Fruit fly (Drosophila melanogaster) whole organism: Measurements from ENCODE around the gene Zdhhc8.

Source experiments
- CG8478 ChIP-seq: fragments of >200 bp; optimal IDR thresholded peaks from 2 replicates; lab custom pipeline; 2018; ENCODE audit warnings: inconsistent platforms
- Dll ChIP-seq: fragments of >200 bp; optimal IDR thresholded peaks from 2 replicates; lab custom pipeline; 2017
- EcR ChIP-seq, 2 experiments: fragments of >200 bp; optimal IDR thresholded peaks; 2 replicates each; lab custom pipeline; 2017; ENCODE audit warnings: missing biosample characterization in 2 of 2, missing genetic modification characterization in 2 of 2, missing genetic modification reagents in 2 of 2
- pan ChIP-seq: fragments of >200 bp; optimal IDR thresholded peaks from 2 replicates; lab custom pipeline; 2017
- psq ChIP-seq: fragments of >200 bp; optimal IDR thresholded peaks from 2 replicates; lab custom pipeline; 2017
- usp ChIP-seq: fragments of >200 bp; optimal IDR thresholded peaks from 2 replicates; lab custom pipeline; 2017; ENCODE audit warnings: missing biosample characterization, missing genetic modification characterization, mixed read lengths

The Zdhhc8 gene

DNA sequence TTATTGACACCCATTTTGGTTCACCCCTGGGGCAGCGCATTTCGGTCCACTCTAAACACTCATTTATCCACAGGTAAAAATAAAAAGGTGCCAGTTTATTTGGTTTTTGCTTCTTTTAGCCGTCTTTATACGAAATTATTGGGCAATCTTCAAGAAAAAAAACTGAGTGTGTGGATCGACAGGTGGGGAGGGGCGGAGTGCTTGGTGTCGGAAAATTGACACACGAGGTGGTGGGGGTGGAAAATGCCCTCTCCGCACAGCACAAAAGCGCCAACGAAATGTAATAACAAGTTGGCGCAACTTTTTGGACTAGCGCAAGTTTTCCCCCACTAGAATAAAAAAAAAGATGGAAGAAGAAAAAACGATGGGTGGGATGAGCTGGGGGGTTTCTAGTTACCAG is 10.5 kb downstream of the Zdhhc8 start:
- TF ChIP-seq usp (GFP tag; lab: Kevin White, UChicago), result no peak
- TF ChIP-seq Dll (lab: Kevin White, UChicago), result no peak
- TF ChIP-seq CG8478 (lab: Kevin White, UChicago), result no peak
- TF ChIP-seq pan (lab: Kevin White, UChicago), result no peak
- no peak for TF ChIP-seq EcR (GFP tag; optimal IDR thresholded peaks at IDR 0.05; lab: Kevin White, UChicago)
- no peak for TF ChIP-seq psq (lab: Kevin White, UChicago)

DNA sequence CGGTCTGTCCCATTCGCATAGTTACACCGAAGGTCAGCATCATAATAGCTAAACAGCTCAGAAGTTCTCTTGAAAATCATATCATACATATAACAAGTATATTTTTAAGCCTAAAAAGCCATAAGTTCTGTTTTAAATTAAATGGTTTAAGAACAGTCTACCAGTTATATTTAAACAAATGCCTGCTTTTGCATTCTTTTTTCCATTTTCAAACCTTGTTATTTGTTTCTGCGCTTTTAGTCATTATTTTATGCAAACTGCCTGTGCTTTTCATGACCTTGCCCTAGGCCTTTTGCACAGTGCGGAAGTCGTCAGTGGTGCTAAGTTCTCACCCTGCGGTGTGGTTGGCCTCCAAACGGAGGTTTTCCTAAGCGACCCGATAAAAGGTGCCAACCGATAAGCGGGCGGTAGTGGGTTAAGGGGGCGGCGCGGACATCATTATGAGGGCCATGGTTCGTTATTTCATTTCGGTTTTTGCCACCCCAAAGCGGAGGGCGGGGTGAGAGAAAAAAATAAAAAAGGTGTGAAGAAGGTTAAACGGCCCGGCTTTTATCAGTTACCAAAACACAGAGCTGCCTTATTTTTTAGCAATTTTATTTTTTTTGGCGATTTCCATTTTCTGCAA is 11.4 kb downstream of the Zdhhc8 start:
- TF ChIP-seq Dll (lab: Kevin White, UChicago), result no peak
- TF ChIP-seq EcR (GFP tag; optimal IDR thresholded peaks at IDR 0.05; lab: Kevin White, UChicago), result no peak
- no peak for TF ChIP-seq CG8478 (lab: Kevin White, UChicago)
- no peak for TF ChIP-seq pan (lab: Kevin White, UChicago)
- TF ChIP-seq usp (GFP tag; lab: Kevin White, UChicago), result no peak
- TF ChIP-seq psq (lab: Kevin White, UChicago), result no peak

DNA sequence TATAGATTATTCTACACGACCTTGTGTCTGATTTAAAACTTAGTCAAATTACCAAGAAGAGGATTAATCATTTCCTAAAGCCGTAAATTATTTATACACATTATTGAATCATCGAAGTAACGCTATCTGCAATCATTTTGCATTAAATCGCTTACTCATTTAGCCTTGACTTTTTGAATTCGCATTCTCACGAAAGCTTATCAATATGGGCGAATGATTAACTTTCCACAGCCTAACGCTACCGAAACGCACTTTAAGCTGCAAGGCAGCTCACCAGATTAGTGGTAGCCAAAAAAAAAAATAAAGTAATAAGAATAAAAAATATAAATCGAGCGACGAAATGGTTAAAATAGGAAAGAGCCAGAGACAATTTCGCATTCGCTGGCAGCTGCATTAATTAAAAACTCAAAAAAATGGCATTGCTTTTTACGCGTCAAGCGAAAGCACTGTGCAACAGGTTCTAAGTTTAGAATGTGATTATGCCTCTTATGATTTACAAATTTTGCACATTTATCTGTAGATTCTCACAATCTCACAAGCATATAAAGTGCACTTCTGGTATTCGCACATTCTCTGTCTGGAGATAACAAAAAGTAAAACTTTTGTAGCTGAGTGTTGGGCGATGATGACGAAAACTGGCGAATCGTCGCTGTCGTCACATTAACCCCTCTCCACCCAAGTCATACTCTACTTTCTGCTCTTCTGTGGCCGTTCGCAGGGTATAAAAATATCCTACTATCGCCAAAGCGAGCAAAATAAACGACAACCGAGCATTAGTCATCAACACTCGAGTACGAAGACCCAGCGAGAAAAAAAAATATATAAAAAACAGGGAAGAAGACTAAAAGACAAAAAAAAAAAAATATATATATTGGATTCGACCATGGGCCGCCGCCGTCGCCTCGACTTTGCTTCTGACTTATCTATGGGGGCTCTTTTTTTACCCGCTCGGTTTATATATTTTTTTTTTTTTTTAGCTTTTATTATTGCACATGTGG is 12.2 kb downstream of the Zdhhc8 start:
- TF ChIP-seq EcR (GFP tag; optimal IDR thresholded peaks at IDR 0.05; lab: Kevin White, UChicago), result no peak

DNA sequence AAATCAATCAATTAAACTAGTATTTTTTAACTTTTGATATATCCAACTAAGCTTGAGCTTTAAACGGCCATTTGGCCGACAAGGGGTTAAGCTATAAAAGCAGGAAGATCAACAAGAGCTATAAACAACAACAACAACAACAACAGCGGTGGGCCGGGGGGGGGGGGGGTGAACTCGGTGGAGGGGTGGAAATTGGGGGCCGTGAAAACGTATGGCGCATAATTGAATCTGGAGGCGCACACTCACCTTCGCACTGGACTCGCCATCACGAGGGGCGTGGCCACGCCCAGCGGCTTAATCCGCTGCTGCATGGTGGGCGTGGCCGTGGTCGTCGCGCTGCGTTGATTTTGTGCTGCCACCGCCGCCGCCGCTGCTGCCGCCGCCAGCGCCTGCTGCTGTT is 23.8 kb downstream of the Zdhhc8 start:
- TF ChIP-seq pan (lab: Kevin White, UChicago) (no peak), EcR (GFP tag; optimal IDR thresholded peaks at IDR 0.05; lab: Kevin White, UChicago) (no peak), psq (lab: Kevin White, UChicago) (no peak), usp (GFP tag; lab: Kevin White, UChicago) (no peak), CG8478 (lab: Kevin White, UChicago) (no peak), Dll (lab: Kevin White, UChicago) (no peak)

DNA sequence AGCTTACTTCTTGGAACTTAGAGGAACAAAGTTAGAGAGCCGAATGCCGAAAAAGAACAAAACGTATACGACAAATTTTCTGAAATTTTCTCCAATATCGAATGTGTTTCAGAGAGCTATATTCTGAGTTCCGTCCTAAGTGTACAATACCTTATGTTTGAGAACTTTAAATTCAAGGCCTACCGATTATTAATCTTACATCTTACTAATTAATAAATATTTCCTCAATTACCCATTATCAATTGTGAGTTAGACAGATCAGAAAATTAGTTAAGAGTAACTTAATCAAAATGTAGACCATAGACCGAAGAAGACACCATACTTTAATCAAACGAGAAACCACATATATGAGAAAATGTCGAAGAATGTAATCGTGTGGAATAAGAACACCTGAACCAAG is 25.6 kb downstream of the Zdhhc8 start, which contains the start of gene CG34450:
Gene CG34450 (minus strand): TSS at position 101 of the 400 bp plus-strand sequence.
- TF ChIP-seq psq (lab: Kevin White, UChicago) (no peak), EcR (GFP tag; optimal IDR thresholded peaks at IDR 0.05; lab: Kevin White, UChicago) (no peak), CG8478 (lab: Kevin White, UChicago) (no peak), Dll (lab: Kevin White, UChicago) (no peak), pan (lab: Kevin White, UChicago) (no peak), usp (GFP tag; lab: Kevin White, UChicago) (no peak)

DNA sequence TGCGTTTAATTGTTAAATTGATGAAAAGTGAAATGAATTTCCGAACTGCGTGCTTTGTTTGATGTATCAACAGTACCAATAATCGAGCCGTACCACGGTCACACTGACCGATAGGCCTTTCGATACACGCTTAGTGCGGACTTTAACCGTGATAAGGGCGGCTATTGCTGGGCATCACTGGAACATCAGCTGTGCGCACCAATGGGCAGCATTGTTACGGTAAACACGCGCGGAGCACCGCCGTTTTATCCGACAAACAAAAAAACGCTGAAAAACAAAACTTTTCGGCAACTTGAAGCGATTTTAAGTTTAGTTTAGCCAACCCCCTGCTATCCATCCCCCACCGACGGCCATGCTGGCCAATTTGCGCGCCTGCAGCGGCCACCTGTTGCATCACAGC is 36.9 kb downstream of the Zdhhc8 start, which contains the start of the genes c12.1 and c12.2:
Gene c12.1 (minus strand): TSS at position 84 of the 400 bp plus-strand sequence.
Gene c12.2 (plus strand): TSS at position 220 of the 400 bp plus-strand sequence.
- no peak for TF ChIP-seq CG8478 (lab: Kevin White, UChicago)
- TF ChIP-seq pan (lab: Kevin White, UChicago), result no peak
- no peak for TF ChIP-seq Dll (lab: Kevin White, UChicago)
- no peak for TF ChIP-seq psq (lab: Kevin White, UChicago)
- no peak for TF ChIP-seq EcR (GFP tag; optimal IDR thresholded peaks at IDR 0.05; lab: Kevin White, UChicago)
- no peak for TF ChIP-seq usp (GFP tag; lab: Kevin White, UChicago)

DNA sequence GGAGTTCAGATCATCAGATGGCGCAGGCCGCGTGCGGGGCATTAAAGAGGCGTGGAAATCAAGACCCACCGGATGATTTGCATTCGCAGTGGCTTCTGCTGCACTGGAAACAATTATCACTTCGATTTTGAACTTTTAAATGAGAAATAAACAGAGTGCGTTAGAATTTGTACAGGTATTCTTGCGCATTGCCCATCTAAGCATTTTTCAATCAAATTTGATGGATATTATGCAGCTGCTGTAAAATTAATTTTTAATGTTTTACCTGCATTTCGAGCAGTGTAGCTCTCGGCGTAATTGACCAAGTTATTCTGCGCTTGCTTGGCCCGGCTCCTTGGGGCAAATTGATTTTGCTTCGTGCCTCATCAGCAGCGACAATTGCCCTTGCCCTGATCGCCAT is 38.9 kb downstream of the Zdhhc8 start:
- no peak for TF ChIP-seq pan (lab: Kevin White, UChicago)

DNA sequence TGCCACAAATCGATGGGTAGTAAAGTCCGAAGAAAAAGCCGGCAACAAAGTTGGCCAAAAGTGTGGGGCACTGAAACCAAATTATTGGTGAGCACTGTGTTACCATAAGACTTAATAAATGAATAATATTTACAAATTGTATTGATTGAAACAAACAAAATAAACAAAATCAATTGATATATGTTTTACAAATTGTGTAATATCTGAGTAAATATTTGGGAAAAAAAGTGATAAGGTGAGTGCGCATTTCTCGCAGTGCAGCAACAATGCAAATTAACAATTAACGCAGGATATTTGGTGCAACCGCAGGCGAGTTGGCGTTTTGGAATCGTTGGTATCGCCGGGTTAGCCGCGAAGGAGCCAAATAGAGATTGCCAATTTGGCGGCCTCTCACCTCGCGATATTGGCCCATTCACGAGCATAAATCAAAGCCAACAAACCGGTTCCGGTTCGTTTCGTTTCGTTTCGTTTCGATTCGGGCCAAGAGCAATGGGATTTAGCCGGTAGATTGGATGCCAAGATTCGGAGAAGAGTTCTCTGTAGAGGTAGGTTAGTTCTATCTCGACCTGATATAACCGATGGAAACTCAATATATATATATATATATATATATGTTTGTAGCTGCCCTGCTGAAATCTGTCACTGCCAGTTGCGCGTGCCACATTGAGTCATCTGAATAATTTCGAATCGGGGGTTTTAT is 45.9 kb downstream of the Zdhhc8 start:
- no peak for TF ChIP-seq usp (GFP tag; lab: Kevin White, UChicago)
- no peak for TF ChIP-seq EcR (GFP tag; optimal IDR thresholded peaks at IDR 0.05; lab: Kevin White, UChicago)
- no peak for TF ChIP-seq Dll (lab: Kevin White, UChicago)
- no peak for TF ChIP-seq CG8478 (lab: Kevin White, UChicago)
- TF ChIP-seq psq (lab: Kevin White, UChicago), result no peak

DNA sequence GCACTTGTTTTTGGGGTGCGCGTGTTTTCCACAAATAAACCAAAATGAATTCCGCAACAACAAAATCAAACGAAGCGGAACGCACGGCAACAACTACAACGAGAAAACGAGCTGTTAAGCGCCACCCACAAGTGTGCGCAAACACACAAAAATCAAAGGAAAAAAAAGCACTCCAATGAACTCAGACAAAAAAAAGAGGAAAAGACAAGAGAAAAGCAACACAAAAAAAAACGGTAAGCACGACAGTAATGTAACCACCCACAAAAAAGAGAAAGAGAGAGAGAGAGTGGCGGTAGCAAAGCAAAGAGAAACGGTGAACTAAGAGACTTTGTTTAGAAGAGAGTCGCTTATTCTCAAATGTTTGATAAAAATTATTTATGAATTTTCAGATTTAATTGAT is 50.3 kb downstream of the Zdhhc8 start:
- no peak for TF ChIP-seq CG8478 (lab: Kevin White, UChicago)
- TF ChIP-seq Dll (lab: Kevin White, UChicago), result no peak
- no peak for TF ChIP-seq EcR (GFP tag; optimal IDR thresholded peaks at IDR 0.05; lab: Kevin White, UChicago)
- no peak for TF ChIP-seq psq (lab: Kevin White, UChicago)
- TF ChIP-seq usp (GFP tag; lab: Kevin White, UChicago), result no peak
- TF ChIP-seq pan (lab: Kevin White, UChicago), result no peak

DNA sequence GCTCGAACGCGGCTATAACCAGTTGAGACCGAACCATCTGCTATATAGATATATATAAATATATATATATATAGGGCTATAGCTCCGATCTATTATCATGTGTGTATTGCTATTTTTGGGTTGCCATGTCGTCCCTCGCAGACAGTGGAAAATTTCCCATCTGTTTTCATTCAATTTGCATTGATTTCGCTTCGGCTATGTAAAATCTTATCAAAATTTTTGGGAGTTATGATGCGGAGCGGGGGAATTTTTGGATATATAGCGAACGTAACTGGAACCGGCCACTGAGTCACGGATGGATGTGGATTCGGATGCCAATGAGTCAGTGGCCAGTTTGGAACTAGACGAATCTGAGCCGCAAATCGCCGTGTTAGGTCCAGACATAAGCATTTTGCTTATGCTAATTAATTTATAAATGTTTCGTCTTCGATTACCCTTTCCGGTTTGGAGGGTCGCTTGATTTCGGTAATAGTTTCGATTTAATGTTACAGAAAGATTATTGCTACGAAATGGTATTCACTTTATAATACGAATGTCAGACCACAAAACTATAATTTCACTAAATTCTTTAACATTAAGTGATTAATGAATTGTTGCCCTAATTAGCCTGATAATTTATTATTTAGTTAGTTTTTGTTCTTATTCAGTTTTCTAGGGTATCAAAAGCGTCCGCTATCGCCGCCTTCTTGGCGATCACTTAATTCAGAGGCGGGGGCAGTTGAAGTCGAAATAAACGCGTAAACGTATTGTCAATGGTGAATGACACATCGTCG is 58.2 kb downstream of the Zdhhc8 start:
- no peak for TF ChIP-seq Dll (lab: Kevin White, UChicago)
- TF ChIP-seq usp (GFP tag; lab: Kevin White, UChicago), result no peak
- no peak for TF ChIP-seq psq (lab: Kevin White, UChicago)
- no peak for TF ChIP-seq pan (lab: Kevin White, UChicago)
- no peak for TF ChIP-seq EcR (GFP tag; optimal IDR thresholded peaks at IDR 0.05; lab: Kevin White, UChicago)
- no peak for TF ChIP-seq CG8478 (lab: Kevin White, UChicago)
